Fruit fly (Drosophila melanogaster) whole organism, prepupa: Measurements from ENCODE around the gene Acer.
A peak's percentile ranks its signal among the peaks of the same experiment; 100 is the strongest.

Source experiments
- Blimp-1 ChIP-seq: fragments of 200-800 bp; sonication (Bioruptor generic); optimal IDR thresholded peaks from 3 replicates; lab custom pipeline; 2017; ENCODE audit warnings: missing biosample characterization, missing genetic modification characterization, mild to moderate bottlenecking, moderate library complexity, missing genetic modification reagents
- CG10631 ChIP-seq: fragments of 200-800 bp; sonication (Bioruptor generic); optimal IDR thresholded peaks from 2 replicates; lab custom pipeline; 2016; ENCODE audit warnings: missing biosample characterization, missing genetic modification characterization
- CG10669 ChIP-seq: fragments of 200-800 bp; sonication (Bioruptor generic); optimal IDR thresholded peaks from 3 replicates; lab custom pipeline; 2018; ENCODE audit warnings: missing biosample characterization, mild to moderate bottlenecking, missing genetic modification characterization, moderate library complexity
- CG11294 ChIP-seq: fragments of 200-800 bp; sonication (Bioruptor generic); IDR thresholded peaks from 2 replicates; pipeline ENCODE4 v1.3.6; 2022; ENCODE audit warnings: missing biosample characterization, missing genetic modification characterization
- CG11902 ChIP-seq: fragments of 200-800 bp; sonication (Bioruptor generic); optimal IDR thresholded peaks from 3 replicates; lab custom pipeline; 2016; ENCODE audit warnings: missing biosample characterization, missing genetic modification characterization
- CG15336 ChIP-seq: fragments of 200-800 bp; sonication (Bioruptor generic); IDR thresholded peaks from 2 replicates; pipeline ENCODE4 v1.3.6; 2022; ENCODE audit warnings: missing biosample characterization, missing genetic modification characterization
- CG1621 ChIP-seq: fragments of 200-800 bp; sonication (Bioruptor generic); optimal IDR thresholded peaks from 3 replicates; lab custom pipeline; 2018; ENCODE audit warnings: missing biosample characterization, mild to moderate bottlenecking, missing genetic modification characterization
- CG3032 ChIP-seq: fragments of 200-800 bp; optimal IDR thresholded peaks from 2 replicates; lab custom pipeline; 2019; ENCODE audit warnings: missing biosample characterization, mild to moderate bottlenecking, missing genetic modification characterization, moderate library complexity
- CG31627 ChIP-seq: fragments of 200-800 bp; sonication (Bioruptor generic); optimal IDR thresholded peaks from 3 replicates; lab custom pipeline; 2016; ENCODE audit warnings: missing biosample characterization, missing genetic modification characterization
- CG32006 ChIP-seq: fragments of 200-800 bp; sonication (Bioruptor generic); optimal IDR thresholded peaks from 3 replicates; lab custom pipeline; 2017; ENCODE audit warnings: missing biosample characterization, mild to moderate bottlenecking, missing genetic modification characterization
- CG34406 ChIP-seq: fragments of 200-800 bp; sonication (Bioruptor generic); optimal IDR thresholded peaks from 3 replicates; lab custom pipeline; 2016; ENCODE audit warnings: missing biosample characterization, missing genetic modification characterization
- CG3919 ChIP-seq: fragments of 200-800 bp; sonication (Bioruptor generic); optimal IDR thresholded peaks from 3 replicates; lab custom pipeline; 2016; ENCODE audit warnings: missing biosample characterization, missing genetic modification characterization
- CG4318 ChIP-seq: fragments of 200-800 bp; sonication (Bioruptor generic); optimal IDR thresholded peaks from 3 replicates; lab custom pipeline; 2017; ENCODE audit warnings: missing biosample characterization, mild to moderate bottlenecking, missing genetic modification characterization
- CG6163 ChIP-seq: fragments of 200-800 bp; sonication (Bioruptor generic); IDR thresholded peaks from 3 replicates; pipeline ENCODE4 v1.3.6; 2022; ENCODE audit warnings: missing biosample characterization, missing genetic modification characterization
- CG6808 ChIP-seq: fragments of 200-800 bp; sonication (Bioruptor generic); optimal IDR thresholded peaks from 3 replicates; lab custom pipeline; 2017; ENCODE audit warnings: missing biosample characterization, missing genetic modification characterization, mild to moderate bottlenecking, moderate library complexity, missing genetic modification reagents
- CG7368 ChIP-seq: fragments of 200-800 bp; sonication (Bioruptor generic); optimal IDR thresholded peaks from 3 replicates; lab custom pipeline; 2016; ENCODE audit warnings: missing biosample characterization, missing genetic modification characterization
- CG8119 ChIP-seq: fragments of 200-800 bp; sonication (Bioruptor generic); IDR thresholded peaks from 3 replicates; pipeline ENCODE4 v1.3.6; 2022; ENCODE audit warnings: missing biosample characterization, missing genetic modification characterization
- CG8319 ChIP-seq: fragments of 200-800 bp; sonication (Bioruptor generic); optimal IDR thresholded peaks from 3 replicates; lab custom pipeline; 2016; ENCODE audit warnings: missing biosample characterization, missing genetic modification characterization
- CG9139 ChIP-seq: fragments of 200-800 bp; sonication (Bioruptor generic); optimal IDR thresholded peaks from 3 replicates; lab custom pipeline; 2017; ENCODE audit warnings: missing biosample characterization, mild to moderate bottlenecking, missing genetic modification characterization
- Eip75B ChIP-seq: fragments of 200-800 bp; sonication (Bioruptor generic); optimal IDR thresholded peaks from 3 replicates; lab custom pipeline; 2016; ENCODE audit warnings: missing biosample characterization, missing genetic modification characterization
- Eip93F ChIP-seq: fragments of 200-800 bp; sonication (Bioruptor generic); optimal IDR thresholded peaks from 2 replicates; lab custom pipeline; 2016; ENCODE audit warnings: missing biosample characterization, mild to moderate bottlenecking, missing genetic modification characterization
- Ets21C ChIP-seq: fragments of 200-800 bp; sonication (Bioruptor generic); optimal IDR thresholded peaks from 3 replicates; lab custom pipeline; 2016; ENCODE audit warnings: missing biosample characterization, missing genetic modification characterization
- Gug ChIP-seq: fragments of 200-800 bp; sonication (Bioruptor generic); IDR thresholded peaks from 2 replicates; pipeline ENCODE4 v1.3.6; 2022; ENCODE audit warnings: missing biosample characterization, missing genetic modification characterization
- Hr38 ChIP-seq: sonication (Bioruptor generic); optimal IDR thresholded peaks from 2 replicates; lab custom pipeline; 2016; ENCODE audit warnings: missing biosample characterization, missing genetic modification characterization
- Hr4 ChIP-seq: fragments of 200-800 bp; sonication (Bioruptor generic); optimal IDR thresholded peaks from 3 replicates; lab custom pipeline; 2016; ENCODE audit warnings: missing biosample characterization, missing genetic modification characterization
- Lpt ChIP-seq: fragments of 200-800 bp; sonication (Bioruptor generic); optimal IDR thresholded peaks from 3 replicates; lab custom pipeline; 2016; ENCODE audit warnings: missing biosample characterization, missing genetic modification characterization
- OdsH ChIP-seq: fragments of 200-800 bp; sonication (Bioruptor generic); optimal IDR thresholded peaks from 3 replicates; lab custom pipeline; 2016; ENCODE audit warnings: missing biosample characterization, missing genetic modification characterization
- Smox ChIP-seq: fragments of 200-800 bp; sonication (Bioruptor generic); optimal IDR thresholded peaks from 3 replicates; lab custom pipeline; 2016; ENCODE audit warnings: missing biosample characterization, missing genetic modification characterization
- Sox102F ChIP-seq: fragments of 200-800 bp; sonication (Bioruptor generic); optimal IDR thresholded peaks from 2 replicates; lab custom pipeline; 2016; ENCODE audit warnings: missing biosample characterization, mild to moderate bottlenecking, missing genetic modification characterization
- Sox14 ChIP-seq: fragments of 200-800 bp; sonication (Bioruptor generic); optimal IDR thresholded peaks from 3 replicates; lab custom pipeline; 2016; ENCODE audit warnings: missing biosample characterization, missing genetic modification characterization
- Sox15 ChIP-seq: fragments of 200-800 bp; sonication (Bioruptor generic); optimal IDR thresholded peaks from 3 replicates; lab custom pipeline; 2016; ENCODE audit warnings: missing biosample characterization, missing genetic modification characterization
- achi ChIP-seq: fragments of 200-800 bp; sonication (Bioruptor generic); optimal IDR thresholded peaks from 3 replicates; lab custom pipeline; 2016; ENCODE audit warnings: missing biosample characterization, missing genetic modification characterization
- acj6 ChIP-seq: fragments of 200-800 bp; sonication (Bioruptor generic); optimal IDR thresholded peaks from 3 replicates; lab custom pipeline; 2016; ENCODE audit warnings: missing biosample characterization, missing genetic modification characterization
- cyc ChIP-seq: fragments of 200-800 bp; sonication (Bioruptor generic); optimal IDR thresholded peaks from 3 replicates; lab custom pipeline; 2016; ENCODE audit warnings: missing biosample characterization, missing genetic modification characterization
- eg ChIP-seq: fragments of 200-800 bp; sonication (Bioruptor generic); IDR thresholded peaks from 3 replicates; pipeline ENCODE4 v1.3.6; 2022; ENCODE audit warnings: missing biosample characterization, missing genetic modification characterization
- fd59A ChIP-seq: fragments of 200-800 bp; sonication (Bioruptor generic); optimal IDR thresholded peaks from 2 replicates; lab custom pipeline; 2017; ENCODE audit warnings: missing biosample characterization, mild to moderate bottlenecking, missing genetic modification characterization, missing genetic modification reagents
- lz ChIP-seq: fragments of 200-800 bp; sonication (Bioruptor generic); optimal IDR thresholded peaks from 3 replicates; lab custom pipeline; 2016; ENCODE audit warnings: missing biosample characterization, missing genetic modification characterization
- net ChIP-seq: fragments of 200-800 bp; sonication (Bioruptor generic); optimal IDR thresholded peaks from 3 replicates; lab custom pipeline; 2016; ENCODE audit warnings: missing biosample characterization, missing genetic modification characterization
- pdm3 ChIP-seq: fragments of 200-800 bp; sonication (Bioruptor generic); optimal IDR thresholded peaks from 3 replicates; lab custom pipeline; 2016; ENCODE audit warnings: missing biosample characterization, missing genetic modification characterization
- spab ChIP-seq: fragments of 200-800 bp; sonication (Bioruptor generic); optimal IDR thresholded peaks from 2 replicates; lab custom pipeline; 2017; ENCODE audit warnings: missing biosample characterization, mild to moderate bottlenecking, missing genetic modification characterization, missing genetic modification reagents
- ss ChIP-seq, 2 experiments: fragments of 200-800 bp; sonication (Bioruptor generic); optimal IDR thresholded peaks; 2 replicates in 1 of 2; 3 replicates in 1 of 2; lab custom pipeline; 2017 to 2018; ENCODE audit warnings: mild to moderate bottlenecking in 2 of 2, missing biosample characterization in 2 of 2, missing genetic modification characterization in 2 of 2, moderate library complexity in 1 of 2
- svp ChIP-seq: fragments of 200-800 bp; sonication (Bioruptor generic); peaks from one replicate; lab custom pipeline; 2016; ENCODE audit warnings: missing biosample characterization, missing genetic modification characterization
- topi ChIP-seq: fragments of 200-800 bp; sonication (Bioruptor generic); optimal IDR thresholded peaks from 3 replicates; lab custom pipeline; 2016; ENCODE audit warnings: missing biosample characterization, missing genetic modification characterization
- vri ChIP-seq: fragments of 200-800 bp; sonication (Bioruptor generic); optimal IDR thresholded peaks from 3 replicates; lab custom pipeline; 2016; ENCODE audit warnings: missing biosample characterization, mild to moderate bottlenecking, missing genetic modification characterization

Acer gene

dm6 chr2L:8535394-8536176 lies 13.9 kb downstream of the Acer start (continued):
- TF ChIP-seq CG4318 (peak; percentile 92), CG8119 (peak; percentile 87; the same call in 2 of the 3 replicates), Gug (peak; percentile 85; the same call in 1 of the 2 replicates), Hr38 (GFP tag; lab: Kevin White, UChicago) (no peak), acj6 (GFP tag; lab: Kevin White, UChicago) (peak; percentile 92), topi (GFP tag; lab: Kevin White, UChicago) (peak; percentile 79), cyc (peak; percentile 69), Sox14 (GFP tag; lab: Kevin White, UChicago) (peak; percentile 61), Lpt (peak; percentile 72), CG11902 (GFP tag; lab: Kevin White, UChicago) (peak; percentile 86)

- TF ChIP-seq svp, result peak; percentile 52
- TF ChIP-seq CG11294 (GFP tag; lab: Robert Waterston, UW), result no peak
- no peak for TF ChIP-seq Lpt
- TF ChIP-seq vri (GFP tag; lab: Kevin White, UChicago), result peak; percentile 70
- no peak for TF ChIP-seq CG32006 (GFP tag; lab: Kevin White, UChicago)
- TF ChIP-seq CG6808 (GFP tag; lab: Kevin White, UChicago), result no peak
These were observed 16.8 kb downstream of the Acer start for dm6 chr2L:8538449-8539050.

dm6 chr2L:8541469-8542233 lies 19.9 kb downstream of the Acer start, which contains the start of gene Sema1a:
Gene Sema1a, plus strand, starts transcription at chr2L:8542147.
- peak; percentile 71; the same call in 2 of the 3 replicates for TF ChIP-seq CG8119
- no peak for TF ChIP-seq spab (GFP tag; lab: Kevin White, UChicago)
- peak; percentile 79 for TF ChIP-seq svp
- peak; percentile 11 for TF ChIP-seq CG8319
- TF ChIP-seq Ets21C (GFP tag; lab: Kevin White, UChicago), result peak; percentile 32
- TF ChIP-seq CG7368, result peak; percentile 18
- TF ChIP-seq Eip93F (GFP tag; lab: Kevin White, UChicago), result no peak
- peak; percentile 76 for TF ChIP-seq CG3919 (GFP tag; lab: Kevin White, UChicago)
- TF ChIP-seq fd59A (GFP tag; lab: Kevin White, UChicago), result no peak
- TF ChIP-seq CG10631 (GFP tag; lab: Kevin White, UChicago), result no peak
- TF ChIP-seq CG11902 (GFP tag; lab: Kevin White, UChicago), result peak; percentile 32
- peak; percentile 35 for TF ChIP-seq OdsH
- TF ChIP-seq Eip75B (GFP tag; lab: Kevin White, UChicago), result peak; percentile 79
- peak; percentile 82 for TF ChIP-seq eg (GFP tag; lab: Robert Waterston, UW)
- peak; percentile 90 for TF ChIP-seq Hr4 (GFP tag; lab: Kevin White, UChicago)
- TF ChIP-seq Sox102F (GFP tag; lab: Kevin White, UChicago), result peak; percentile 75
- TF ChIP-seq ss (GFP tag; optimal IDR thresholded peaks at IDR 0.05; lab: Kevin White, UChicago), result peak in 1 of 2 experiments; percentile 39
- no peak for TF ChIP-seq CG1621 (tag; lab: Kevin White, UChicago)
- TF ChIP-seq CG9139 (GFP tag; lab: Kevin White, UChicago), result no peak
- TF ChIP-seq Sox14 (GFP tag; lab: Kevin White, UChicago), result peak; percentile 63
- peak; percentile 72 for TF ChIP-seq CG6163
- peak; percentile 55 for TF ChIP-seq Lpt
- TF ChIP-seq achi (GFP tag; lab: Kevin White, UChicago), result no peak
- TF ChIP-seq CG6808 (GFP tag; lab: Kevin White, UChicago), result peak; percentile 7
- TF ChIP-seq CG11294 (GFP tag; lab: Robert Waterston, UW), result no peak; the same call in 1 of the 2 replicates
- TF ChIP-seq CG10669 (GFP tag; lab: Kevin White, UChicago), result no peak
- peak; percentile 56; the same call in 1 of the 2 replicates for TF ChIP-seq CG15336 (GFP tag; lab: Robert Waterston, UW)
- TF ChIP-seq CG31627, result peak; percentile 82
- no peak for TF ChIP-seq Blimp-1
- peak; percentile 21 for TF ChIP-seq CG3032 (tag; lab: Kevin White, UChicago)
- TF ChIP-seq Smox (GFP tag; lab: Kevin White, UChicago), result peak; percentile 57
- peak; percentile 60 for TF ChIP-seq CG34406 (GFP tag; lab: Kevin White, UChicago)
- TF ChIP-seq Sox15 (GFP tag; lab: Kevin White, UChicago), result no peak
- TF ChIP-seq lz, result peak; percentile 42
- peak; percentile 39 for TF ChIP-seq pdm3 (GFP tag; lab: Kevin White, UChicago)
- peak; percentile 63 for TF ChIP-seq net
